Fruit fly (Drosophila melanogaster): ENCODE measurements around the gene CG42238.

- peak; percentile 73 for TF ChIP-seq h (GFP tag; optimal IDR thresholded peaks at IDR 0.05)
- peak; percentile 34 for TF ChIP-seq Hnf4 (GFP tag; optimal IDR thresholded peaks at IDR 0.05)
- TF ChIP-seq tai (GFP tag; optimal IDR thresholded peaks at IDR 0.05) = no peak
- peak; percentile 48 for TF ChIP-seq psq (GFP tag; optimal IDR thresholded peaks at IDR 0.05)
- peak; percentile 25 for TF ChIP-seq woc (GFP tag; optimal IDR thresholded peaks at IDR 0.05)
- TF ChIP-seq usp (GFP tag; optimal IDR thresholded peaks at IDR 0.05) = no peak
Measured at dm6 chr2L:20987438-20987837, 64.5 kb downstream of the CG42238 start.
